Worm (Caenorhabditis elegans) whole organism, early embryonic: ENCODE measurements around the gene tmem-24.

ENCODE experiments used
- B0310.2 ChIP-seq: sonication (generic microtip); optimal IDR thresholded peaks from 2 replicates; lab custom pipeline; 2016; ENCODE audit warnings: mild to moderate bottlenecking, missing genetic modification characterization, missing compliant biosample characterization
- F13C5.2 ChIP-seq: sonication (generic microtip); optimal IDR thresholded peaks from 2 replicates; lab custom pipeline; 2017; ENCODE audit warnings: mild to moderate bottlenecking, missing genetic modification characterization, inconsistent platforms, missing compliant biosample characterization
- aly-1 ChIP-seq: sonication (generic microtip); optimal IDR thresholded peaks from 2 replicates; lab custom pipeline; 2016; ENCODE audit warnings: missing genetic modification characterization, missing compliant biosample characterization
- ama-1 ChIP-seq: fragments of 150-350 bp; optimal IDR thresholded peaks from 2 replicates; lab custom pipeline; 2014
- ceh-13 ChIP-seq: fragments of 200-800 bp; sonication (Bioruptor generic); optimal IDR thresholded peaks from 2 replicates; lab custom pipeline; 2018; ENCODE audit warnings: mild to moderate bottlenecking, missing genetic modification characterization, missing compliant biosample characterization
- ceh-36 ChIP-seq: sonication (generic microtip); optimal IDR thresholded peaks from 2 replicates; lab custom pipeline; 2016; ENCODE audit warnings: missing genetic modification characterization, inconsistent platforms, missing compliant biosample characterization
- ets-7 ChIP-seq: sonication (generic microtip); optimal IDR thresholded peaks from 2 replicates; lab custom pipeline; 2016; ENCODE audit warnings: missing genotype, missing genetic modification characterization, missing compliant biosample characterization
- flt-1 ChIP-seq: fragments of 200-800 bp; sonication (Bioruptor generic); IDR thresholded peaks from 2 replicates; pipeline ENCODE4 v1.3.6; 2022; ENCODE audit warnings: missing genetic modification characterization, missing compliant biosample characterization
- hmbx-1 ChIP-seq: sonication (generic microtip); optimal IDR thresholded peaks from 2 replicates; lab custom pipeline; 2016; ENCODE audit warnings: mild to moderate bottlenecking, missing genetic modification characterization, missing compliant biosample characterization
- hmg-4 ChIP-seq: fragments of 200-800 bp; sonication (Bioruptor generic); optimal IDR thresholded peaks from 2 replicates; lab custom pipeline; 2018; ENCODE audit warnings: mild to moderate bottlenecking, missing genetic modification characterization, missing compliant biosample characterization
- hnd-1 ChIP-seq: sonication (generic microtip); optimal IDR thresholded peaks from 2 replicates; lab custom pipeline; 2016; ENCODE audit warnings: missing genetic modification characterization, missing compliant biosample characterization
- pes-1 ChIP-seq: fragments of 200-800 bp; sonication (Bioruptor generic); IDR thresholded peaks from 2 replicates; pipeline ENCODE4 v1.3.6; 2022; ENCODE audit warnings: missing genetic modification reagents, missing genetic modification characterization, missing compliant biosample characterization
- scrt-1 ChIP-seq: fragments of 200-800 bp; sonication (Bioruptor generic); IDR thresholded peaks from 2 replicates; pipeline ENCODE4 v1.3.6; 2022; ENCODE audit warnings: missing genetic modification characterization, missing compliant biosample characterization
- sea-1 ChIP-seq: fragments of 200-800 bp; sonication (Bioruptor generic); conservative IDR thresholded peaks from 2 replicates; pipeline ENCODE4 v1.3.6; 2022; ENCODE audit warnings: missing genetic modification characterization, missing compliant biosample characterization
- tbx-11 ChIP-seq: fragments of 200-800 bp; sonication (Bioruptor generic); IDR thresholded peaks from 2 replicates; pipeline ENCODE4 v1.3.6; 2022; ENCODE audit warnings: missing genetic modification characterization, missing compliant biosample characterization
- tbx-37 ChIP-seq: fragments of 200-800 bp; sonication (Bioruptor generic); conservative IDR thresholded peaks from 2 replicates; pipeline ENCODE4 v1.3.6; 2022; ENCODE audit warnings: missing genetic modification reagents, missing genetic modification characterization, missing compliant biosample characterization
- tra-4 ChIP-seq: sonication (generic microtip); optimal IDR thresholded peaks from 2 replicates; lab custom pipeline; 2017; ENCODE audit warnings: missing genetic modification characterization, missing compliant biosample characterization

tmem-24 gene

ce11 chrX:3596967-3597366, 47.7 kb downstream of the tmem-24 start:
- TF ChIP-seq ets-7 (no peak), tra-4 (no peak), hmg-4 (no peak), sea-1 (GFP tag; lab: Robert Waterston, UW) (no peak), ceh-13 (GFP tag; lab: Kevin White, UChicago) (no peak), hnd-1 (tag; lab: Kevin White, UChicago) (no peak), tbx-11 (GFP tag; lab: Robert Waterston, UW) (no peak), F13C5.2 (no peak), ceh-36 (tag; lab: Kevin White, UChicago) (no peak), B0310.2 (no peak), flt-1 (GFP tag; lab: Robert Waterston, UW) (no peak), ama-1 (lab: Kevin White, UChicago) (no peak), tbx-37 (GFP tag; lab: Robert Waterston, UW) (no peak), aly-1 (tag; lab: Kevin White, UChicago) (no peak), pes-1 (GFP tag; lab: Robert Waterston, UW) (no peak)

ce11 chrX:3596303-3596772, 48.4 kb downstream of the tmem-24 start, which contains the start of gene T27A10.6:
Gene T27A10.6 (minus strand): TSS chrX:3596353.
- no peak for TF ChIP-seq flt-1 (GFP tag; lab: Robert Waterston, UW)
- no peak for TF ChIP-seq hmg-4
- no peak for TF ChIP-seq F13C5.2
- TF ChIP-seq B0310.2, result no peak
- TF ChIP-seq ceh-36 (tag; lab: Kevin White, UChicago), result no peak
- no peak for TF ChIP-seq tbx-11 (GFP tag; lab: Robert Waterston, UW)
- TF ChIP-seq sea-1 (GFP tag; lab: Robert Waterston, UW), result no peak
- TF ChIP-seq ama-1 (lab: Kevin White, UChicago), result no peak
- no peak for TF ChIP-seq hmbx-1 (tag; lab: Kevin White, UChicago)
- no peak for TF ChIP-seq scrt-1 (GFP tag; lab: Robert Waterston, UW)
- no peak for TF ChIP-seq ceh-13 (GFP tag; lab: Kevin White, UChicago)
- no peak for TF ChIP-seq ets-7
- TF ChIP-seq tbx-37 (GFP tag; lab: Robert Waterston, UW), result no peak
- no peak for TF ChIP-seq aly-1 (tag; lab: Kevin White, UChicago)
- TF ChIP-seq tra-4, result no peak
- no peak for TF ChIP-seq hnd-1 (tag; lab: Kevin White, UChicago)

- TF ChIP-seq flt-1 (GFP tag; lab: Robert Waterston, UW), result no peak
These were observed 54.2 kb downstream of the tmem-24 start for ce11 chrX:3590510-3590909.
